Worm (Caenorhabditis elegans): ENCODE results near the gene coq-5.

The coq-5 gene

ce11 chrIII:7837567-7837966, 20.7 kb downstream of the coq-5 start:
- no peak for TF ChIP-seq unc-62 (GFP tag; optimal IDR thresholded peaks at IDR 0.05)
- TF ChIP-seq ztf-11 (tag; optimal IDR thresholded peaks at IDR 0.05) = no peak
- TF ChIP-seq fkh-2 (tag; optimal IDR thresholded peaks at IDR 0.05) = no peak
- no peak for TF ChIP-seq ceh-82 (tag; optimal IDR thresholded peaks at IDR 0.05)
- TF ChIP-seq egl-5 (tag; optimal IDR thresholded peaks at IDR 0.05) = no peak
- TF ChIP-seq jun-1 (tag; optimal IDR thresholded peaks at IDR 0.05) = no peak
- no peak for TF ChIP-seq lsy-12 (tag; optimal IDR thresholded peaks at IDR 0.05)
- no peak for TF ChIP-seq nhr-28 (tag; optimal IDR thresholded peaks at IDR 0.05)
- no peak for TF ChIP-seq nhr-11 (tag; optimal IDR thresholded peaks at IDR 0.05)
- TF ChIP-seq hmg-11 (tag; optimal IDR thresholded peaks at IDR 0.05) = no peak
- no peak for TF ChIP-seq nfya-1 (tag; optimal IDR thresholded peaks at IDR 0.05; ENCODE audit: insufficient read depth)
- TF ChIP-seq aly-2 (tag; optimal IDR thresholded peaks at IDR 0.05) = no peak
- no peak for TF ChIP-seq nhr-237 (tag; optimal IDR thresholded peaks at IDR 0.05)
- TF ChIP-seq fos-1 (tag; optimal IDR thresholded peaks at IDR 0.05) = no peak
- no peak for TF ChIP-seq pqm-1 (tag; optimal IDR thresholded peaks at IDR 0.05)
- no peak for TF ChIP-seq daf-12 (tag; optimal IDR thresholded peaks at IDR 0.05)
- TF ChIP-seq snpc-4 (tag; optimal IDR thresholded peaks at IDR 0.05) = no peak
- no peak for TF ChIP-seq pha-4 (tag; optimal IDR thresholded peaks at IDR 0.05)
- TF ChIP-seq tbx-2 (tag; optimal IDR thresholded peaks at IDR 0.05) = no peak
- TF ChIP-seq elt-3 (tag; optimal IDR thresholded peaks at IDR 0.05) = no peak

- TF ChIP-seq nfya-1 (tag; optimal IDR thresholded peaks at IDR 0.05; ENCODE audit: insufficient read depth) (no peak), lin-15B (tag; optimal IDR thresholded peaks at IDR 0.05) (no peak), mml-1 (tag; optimal IDR thresholded peaks at IDR 0.05) (no peak), nhr-77 (tag; optimal IDR thresholded peaks at IDR 0.05) (no peak), skn-1 (tag; optimal IDR thresholded peaks at IDR 0.05) (no peak), hmg-11 (tag; optimal IDR thresholded peaks at IDR 0.05) (no peak), ceh-9 (tag; optimal IDR thresholded peaks at IDR 0.05) (no peak), ama-1 (optimal IDR thresholded peaks at IDR 0.05) (no peak), lin-39 (tag; optimal IDR thresholded peaks at IDR 0.05) (no peak), nhr-237 (tag; optimal IDR thresholded peaks at IDR 0.05) (no peak), ztf-4 (tag; optimal IDR thresholded peaks at IDR 0.05) (no peak), sea-2 (GFP tag; optimal IDR thresholded peaks at IDR 0.05) (no peak)
Observed at ce11 chrIII:7835684-7836083, 22.6 kb downstream of the coq-5 start.

- TF ChIP-seq ama-1 (optimal IDR thresholded peaks at IDR 0.05) = no peak
- no peak for TF ChIP-seq pqm-1 (tag; optimal IDR thresholded peaks at IDR 0.05)
- TF ChIP-seq eor-1 (tag; optimal IDR thresholded peaks at IDR 0.05) = no peak
- no peak for TF ChIP-seq ceh-28 (tag; optimal IDR thresholded peaks at IDR 0.05)
- TF ChIP-seq tbx-2 (tag; optimal IDR thresholded peaks at IDR 0.05) = no peak
- TF ChIP-seq elt-1 (tag; optimal IDR thresholded peaks at IDR 0.05) = no peak
- no peak for TF ChIP-seq fos-1 (tag; optimal IDR thresholded peaks at IDR 0.05)
- no peak for TF ChIP-seq nhr-12 (tag; optimal IDR thresholded peaks at IDR 0.05)
- TF ChIP-seq R02D3.7 (tag; optimal IDR thresholded peaks at IDR 0.05) = no peak
- TF ChIP-seq mml-1 (tag; optimal IDR thresholded peaks at IDR 0.05) = no peak
- TF ChIP-seq fkh-10 (GFP tag; optimal IDR thresholded peaks at IDR 0.05) = no peak
- no peak for TF ChIP-seq nhr-67 (tag; optimal IDR thresholded peaks at IDR 0.05)
- no peak for TF ChIP-seq ceh-9 (tag; optimal IDR thresholded peaks at IDR 0.05)
- no peak for TF ChIP-seq lin-15B (tag; optimal IDR thresholded peaks at IDR 0.05)
- no peak for TF ChIP-seq hmg-11 (tag; optimal IDR thresholded peaks at IDR 0.05)
Observed at ce11 chrIII:7834848-7835247, 23.4 kb downstream of the coq-5 start.

ce11 chrIII:7832473-7832872, 25.8 kb downstream of the coq-5 start:
- TF ChIP-seq R02D3.7 (tag; optimal IDR thresholded peaks at IDR 0.05) (no peak), fkh-2 (tag; optimal IDR thresholded peaks at IDR 0.05) (no peak), unc-39 (tag; optimal IDR thresholded peaks at IDR 0.05) (no peak), ama-1 (optimal IDR thresholded peaks at IDR 0.05) (no peak), jun-1 (tag; optimal IDR thresholded peaks at IDR 0.05) (no peak), unc-62 (GFP tag; optimal IDR thresholded peaks at IDR 0.05) (no peak)
